Worm (Caenorhabditis elegans): ENCODE measurements around the gene cky-1.

DNA sequence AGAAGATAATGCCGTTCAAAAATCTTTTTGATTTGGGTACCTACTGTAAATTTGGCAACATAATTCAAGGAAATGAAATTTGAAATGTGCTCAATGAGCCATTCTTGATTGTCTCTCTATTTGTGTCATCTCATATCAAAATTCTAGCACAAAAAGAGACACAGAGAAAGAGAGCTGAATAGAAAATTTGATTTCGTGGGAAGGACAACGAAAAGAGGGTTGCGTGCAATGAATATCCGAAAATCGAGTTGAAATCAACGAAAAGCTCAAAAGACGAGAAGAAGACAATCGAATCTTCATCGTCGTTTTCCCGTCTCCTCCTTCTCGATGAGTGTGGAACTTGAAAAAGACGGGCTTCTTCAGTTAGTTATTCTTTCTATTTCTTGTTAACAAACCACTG lies 11.4 kb downstream of the cky-1 start, which contains the start of gene C15C8.5:
- TF ChIP-seq hmbx-1 (tag; optimal IDR thresholded peaks at IDR 0.05) (no peak), flt-1 (GFP tag; IDR thresholded peaks at IDR 0.05) (no peak), B0310.2 (tag; optimal IDR thresholded peaks at IDR 0.05) (no peak), aly-1 (tag; optimal IDR thresholded peaks at IDR 0.05) (no peak), ama-1 (optimal IDR thresholded peaks at IDR 0.05) (no peak), ceh-36 (tag; optimal IDR thresholded peaks at IDR 0.05) (no peak)

Measured in whole organism, early embryonic.